Worm (Caenorhabditis elegans) whole organism, L3 larva: ENCODE measurements around the gene damt-1.

Experiments
- ama-1 ChIP-seq: fragments of 150-350 bp; optimal IDR thresholded peaks from 2 replicates; lab custom pipeline; 2018
- ceh-16 ChIP-seq: sonication (generic microtip); optimal IDR thresholded peaks from 2 replicates; lab custom pipeline; 2017; ENCODE audit warnings: missing biosample characterization, missing genetic modification characterization
- ceh-28 ChIP-seq: fragments of 150-350 bp; optimal IDR thresholded peaks from 2 replicates; lab custom pipeline; 2014; ENCODE audit warnings: missing biosample characterization, missing genetic modification reagents, missing genetic modification characterization
- ceh-9 ChIP-seq: sonication (generic microtip); optimal IDR thresholded peaks from 2 replicates; lab custom pipeline; 2018; ENCODE audit warnings: missing biosample characterization, missing genetic modification characterization
- egl-27 ChIP-seq: sonication (generic microtip); optimal IDR thresholded peaks from 4 replicates; lab custom pipeline; 2017; ENCODE audit warnings: missing biosample characterization, missing genetic modification reagents, missing genetic modification characterization
- egl-5 ChIP-seq: fragments of 150-350 bp; optimal IDR thresholded peaks from 2 replicates; lab custom pipeline; 2017; ENCODE audit warnings: missing biosample characterization, missing genetic modification reagents, missing genetic modification characterization, inconsistent platforms
- elt-1 ChIP-seq: fragments of 150-350 bp; optimal IDR thresholded peaks from 2 replicates; lab custom pipeline; 2014; ENCODE audit warnings: missing biosample characterization, missing genetic modification characterization
- elt-2 ChIP-seq: sonication (generic microtip); optimal IDR thresholded peaks from 2 replicates; lab custom pipeline; 2016; ENCODE audit warnings: missing genetic modification reagents, mild to moderate bottlenecking, missing genetic modification characterization, missing compliant biosample characterization
- elt-3 ChIP-seq, 3 experiments: fragments of 150-350 bp in 1 of 3; sonication (generic microtip) in 2 of 3; optimal IDR thresholded peaks; 2 replicates in 2 of 3; 4 replicates in 1 of 3; lab custom pipeline; 2014 to 2017; ENCODE audit warnings: missing biosample characterization in 3 of 3, missing genetic modification characterization in 3 of 3
- fkh-10 ChIP-seq: sonication (generic microtip); optimal IDR thresholded peaks from 2 replicates; lab custom pipeline; 2017; ENCODE audit warnings: missing biosample characterization, missing genetic modification reagents, missing genetic modification characterization
- fkh-2 ChIP-seq: fragments of 150-350 bp; optimal IDR thresholded peaks from 2 replicates; lab custom pipeline; 2014; ENCODE audit warnings: missing biosample characterization, missing genetic modification reagents, missing genetic modification characterization
- hmg-11 ChIP-seq: sonication (generic microtip); optimal IDR thresholded peaks from 2 replicates; lab custom pipeline; 2016; ENCODE audit warnings: missing genetic modification characterization, missing compliant biosample characterization
- jun-1 ChIP-seq: fragments of 150-350 bp; optimal IDR thresholded peaks from 2 replicates; lab custom pipeline; 2014; ENCODE audit warnings: missing biosample characterization, missing genetic modification reagents, missing genetic modification characterization
- mdl-1 ChIP-seq: fragments of 150-350 bp; optimal IDR thresholded peaks from 2 replicates; lab custom pipeline; 2014; ENCODE audit warnings: missing biosample characterization, missing genetic modification characterization
- mml-1 ChIP-seq: fragments of 150-350 bp; sonication (generic microtip); optimal IDR thresholded peaks from 3 replicates; lab custom pipeline; 2014; ENCODE audit warnings: missing biosample characterization, missing genetic modification characterization
- nhr-237 ChIP-seq: fragments of 150-350 bp; optimal IDR thresholded peaks from 2 replicates; lab custom pipeline; 2014; ENCODE audit warnings: missing biosample characterization, missing genetic modification characterization
- nhr-28 ChIP-seq: fragments of 150-350 bp; optimal IDR thresholded peaks from 2 replicates; lab custom pipeline; 2014; ENCODE audit warnings: missing biosample characterization, missing genetic modification characterization
- nhr-43 ChIP-seq: sonication (generic microtip); optimal IDR thresholded peaks from 2 replicates; lab custom pipeline; 2016; ENCODE audit warnings: mild to moderate bottlenecking, missing genetic modification characterization, missing compliant biosample characterization; ENCODE audit not compliant: poor library complexity, severe bottlenecking
- nhr-76 ChIP-seq: fragments of 150-350 bp; sonication (generic microtip); optimal IDR thresholded peaks from 5 replicates; lab custom pipeline; 2014; ENCODE audit warnings: missing biosample characterization, missing genetic modification characterization
- nhr-77 ChIP-seq: fragments of 150-350 bp; optimal IDR thresholded peaks from 2 replicates; lab custom pipeline; 2014; ENCODE audit warnings: missing biosample characterization, missing genetic modification characterization
- pha-4 ChIP-seq: fragments of 150-350 bp; optimal IDR thresholded peaks from 2 replicates; lab custom pipeline; 2014; ENCODE audit warnings: missing biosample characterization, missing genetic modification reagents, missing genetic modification characterization
- pqm-1 ChIP-seq: fragments of 150-350 bp; optimal IDR thresholded peaks from 2 replicates; lab custom pipeline; 2017; ENCODE audit warnings: missing biosample characterization, missing genetic modification characterization, inconsistent platforms
- sea-2 ChIP-seq: fragments of 150-350 bp; sonication (generic microtip); optimal IDR thresholded peaks from 4 replicates; lab custom pipeline; 2014; ENCODE audit warnings: missing biosample characterization, missing genetic modification reagents, missing genetic modification characterization
- skn-1 ChIP-seq: fragments of 150-350 bp; optimal IDR thresholded peaks from 2 replicates; lab custom pipeline; 2014; ENCODE audit warnings: missing biosample characterization, missing genetic modification characterization
- snpc-4 ChIP-seq: fragments of 150-350 bp; optimal IDR thresholded peaks from 2 replicates; lab custom pipeline; 2014; ENCODE audit warnings: missing biosample characterization, missing genetic modification characterization
- tbx-2 ChIP-seq: sonication (generic microtip); optimal IDR thresholded peaks from 2 replicates; lab custom pipeline; 2016; ENCODE audit warnings: mild to moderate bottlenecking, missing genetic modification characterization, missing compliant biosample characterization
- unc-62 ChIP-seq: fragments of 150-350 bp; sonication (generic microtip); optimal IDR thresholded peaks from 4 replicates; lab custom pipeline; 2014; ENCODE audit warnings: missing biosample characterization, missing genetic modification reagents, missing genetic modification characterization
- zag-1 ChIP-seq: fragments of 150-350 bp; optimal IDR thresholded peaks from 2 replicates; lab custom pipeline; 2014; ENCODE audit warnings: missing biosample characterization, missing genetic modification characterization
- ztf-11 ChIP-seq: fragments of 150-350 bp; optimal IDR thresholded peaks from 2 replicates; lab custom pipeline; 2014; ENCODE audit warnings: missing biosample characterization, missing genetic modification characterization
- ztf-4 ChIP-seq: fragments of 150-350 bp; optimal IDR thresholded peaks from 2 replicates; lab custom pipeline; 2014; ENCODE audit warnings: missing biosample characterization, missing genetic modification characterization

Gene damt-1

DNA sequence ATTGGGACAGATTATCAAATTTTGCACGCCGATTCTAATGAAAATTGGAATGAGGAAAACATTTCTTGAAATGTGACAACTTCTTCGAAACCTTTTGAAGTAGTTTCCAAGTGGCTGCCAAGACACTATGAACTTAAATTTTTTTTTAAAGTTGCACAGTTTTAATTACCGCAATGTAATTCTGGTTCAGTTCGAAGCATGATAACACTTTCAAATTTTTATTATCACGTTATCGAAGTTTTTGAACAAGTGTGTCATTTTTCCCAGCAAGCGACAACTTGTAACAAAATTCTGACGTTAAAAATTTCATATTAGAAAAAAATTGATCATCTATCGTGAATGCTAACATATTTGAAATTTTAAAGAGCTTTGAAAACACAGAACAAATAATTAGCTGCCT is 22.8 kb downstream of the damt-1 start:
- TF ChIP-seq snpc-4 (tag; lab: Kevin White, UChicago) (no peak), elt-2 (tag; lab: Kevin White, UChicago) (peak; percentile 73), fkh-2 (tag; lab: Kevin White, UChicago) (no peak), fkh-10 (no peak), ztf-4 (no peak), egl-5 (tag; lab: Kevin White, UChicago) (no peak)

DNA sequence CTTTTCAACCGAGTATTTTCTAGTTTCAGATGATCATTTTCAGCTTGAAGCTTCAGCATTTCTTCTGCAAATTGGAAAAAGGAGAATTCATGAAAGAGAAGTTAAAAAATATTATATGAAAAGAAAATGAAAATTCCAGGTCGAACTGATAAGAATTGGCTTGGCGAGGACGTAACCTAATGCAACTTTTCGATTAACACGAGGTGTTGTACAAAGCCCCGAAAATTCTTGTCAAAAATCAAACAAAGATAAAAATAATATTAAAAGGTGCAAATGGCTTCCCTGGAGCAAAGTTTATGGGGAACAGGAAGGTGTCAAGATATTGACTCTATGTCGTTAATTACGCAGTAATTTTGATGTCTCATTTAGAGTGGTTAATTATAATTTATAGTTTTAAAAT is 24.4 kb downstream of the damt-1 start:
- TF ChIP-seq elt-2 (tag; lab: Kevin White, UChicago) (peak; percentile 95), pqm-1 (tag; lab: Kevin White, UChicago) (peak; percentile 16), ama-1 (lab: Kevin White, UChicago) (no peak), zag-1 (no peak)

DNA sequence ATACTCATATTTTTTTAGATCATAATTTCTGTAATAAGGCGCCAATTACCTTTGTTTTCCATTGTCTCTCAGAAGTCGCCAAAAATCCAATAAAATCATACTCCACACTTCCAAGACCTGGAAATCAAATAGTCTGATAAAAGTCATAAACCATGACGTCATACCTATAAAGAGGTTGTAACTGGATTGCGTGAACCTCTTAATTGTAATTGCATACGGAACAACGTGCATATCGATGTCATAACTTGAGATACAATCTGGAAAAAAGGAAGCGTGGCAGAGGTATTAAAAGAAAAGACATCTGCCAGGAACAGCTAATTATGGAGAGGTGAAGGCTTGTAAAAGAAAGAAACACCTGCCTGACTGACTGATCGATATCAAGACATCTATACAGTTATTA is 25.1 kb downstream of the damt-1 start, which contains the start of gene F10C1.9:
Gene F10C1.9 (minus strand): TSS at position 197 of the 400 bp plus-strand sequence.
- TF ChIP-seq ceh-9: no peak
- no peak for TF ChIP-seq ztf-11 (tag; lab: Kevin White, UChicago)
- TF ChIP-seq elt-2 (tag; lab: Kevin White, UChicago): peak; percentile 69

DNA sequence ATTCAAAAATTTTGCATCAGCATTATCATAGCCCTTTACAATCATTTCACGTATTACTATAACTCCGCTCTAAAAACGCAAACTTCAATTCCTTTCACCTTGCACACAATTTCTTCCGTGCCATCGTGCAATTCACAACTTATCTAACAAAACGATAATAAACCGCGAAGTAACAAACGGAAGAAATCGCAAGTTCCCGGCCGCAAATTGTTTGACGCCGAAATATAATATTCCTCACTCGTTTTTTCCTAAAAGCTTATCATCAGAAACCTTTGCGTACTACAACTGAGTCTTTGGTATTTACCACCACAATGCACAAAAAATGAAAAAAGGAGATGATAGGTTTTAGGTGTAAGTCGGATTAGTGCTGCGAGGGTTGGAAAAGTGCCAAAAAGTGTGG is 27.4 kb downstream of the damt-1 start:
- TF ChIP-seq elt-2 (tag; lab: Kevin White, UChicago): peak; percentile 94
- no peak for TF ChIP-seq mdl-1 (tag; lab: Kevin White, UChicago)

DNA sequence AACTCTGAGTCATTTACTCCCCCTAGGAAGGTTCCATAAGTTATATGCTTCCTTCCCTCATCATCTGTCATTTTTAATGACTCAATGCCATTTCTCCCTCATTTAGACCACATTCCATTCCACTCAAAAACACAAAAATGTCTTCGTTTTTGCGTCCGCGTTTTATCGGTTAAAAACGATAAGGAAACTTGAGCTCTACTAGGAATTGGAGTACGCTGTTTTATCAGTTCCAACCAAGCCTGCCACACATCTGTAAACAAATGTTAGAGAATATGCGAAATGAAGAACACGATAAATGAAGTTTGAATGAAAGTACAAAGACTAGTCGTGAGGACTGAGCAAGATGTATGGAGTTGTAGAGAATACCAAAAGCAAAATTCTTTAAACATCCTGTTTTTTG is 28.4 kb downstream of the damt-1 start:
- TF ChIP-seq tbx-2 (tag; lab: Kevin White, UChicago) (no peak), ama-1 (lab: Kevin White, UChicago) (no peak), jun-1 (peak; percentile 76), nhr-77 (no peak), fkh-2 (tag; lab: Kevin White, UChicago) (no peak), nhr-28 (tag; lab: Kevin White, UChicago) (no peak), elt-2 (tag; lab: Kevin White, UChicago) (peak; percentile 100), skn-1 (tag; lab: Kevin White, UChicago) (peak; percentile 1), egl-27 (tag; lab: Kevin White, UChicago) (no peak), nhr-43 (tag; lab: Kevin White, UChicago) (no peak), egl-5 (tag; lab: Kevin White, UChicago) (no peak), unc-62 (GFP tag; lab: Kevin White, UChicago) (no peak), nhr-237 (tag; lab: Kevin White, UChicago) (no peak), ztf-4 (no peak), sea-2 (GFP tag; lab: Kevin White, UChicago) (no peak), pha-4 (peak; percentile 39), pqm-1 (tag; lab: Kevin White, UChicago) (peak; percentile 97), elt-1 (tag; lab: Kevin White, UChicago) (no peak), ceh-16 (tag; lab: Kevin White, UChicago) (no peak), nhr-76 (tag; lab: Kevin White, UChicago) (no peak), ceh-28 (tag; lab: Kevin White, UChicago) (no peak), mml-1 (tag; lab: Kevin White, UChicago) (no peak)

DNA sequence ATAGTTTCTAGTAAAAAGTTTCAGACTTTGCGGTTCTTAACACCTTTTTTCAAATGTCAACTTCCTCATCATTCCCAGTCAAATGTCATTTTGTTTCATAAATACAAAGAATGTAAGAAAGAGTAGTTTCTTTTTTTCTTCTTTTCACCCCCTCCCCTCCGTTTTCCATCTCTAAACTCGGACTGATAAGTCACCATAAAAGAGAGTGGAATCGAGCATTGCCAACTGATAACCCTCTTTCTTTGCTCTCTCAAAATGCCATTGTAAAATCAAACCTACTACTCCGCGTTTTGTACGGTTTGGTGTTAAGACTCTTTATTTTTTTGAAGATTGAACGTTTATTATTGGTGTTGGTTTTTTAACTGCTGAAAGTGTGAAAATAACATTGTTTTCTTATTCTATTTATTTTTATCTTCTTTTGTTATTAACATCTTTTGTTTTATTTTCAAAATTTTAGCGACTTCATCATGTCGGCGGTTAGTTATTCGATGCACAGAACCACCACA is 29.8 kb downstream of the damt-1 start, which contains the start of gene ifb-2:
Gene ifb-2 (plus strand): TSS at position 456 of the 506 bp plus-strand sequence.
- TF ChIP-seq pqm-1 (tag; lab: Kevin White, UChicago): peak; percentile 90
- peak; percentile 96 for TF ChIP-seq elt-2 (tag; lab: Kevin White, UChicago)
- no peak for TF ChIP-seq hmg-11
- no peak for TF ChIP-seq egl-27 (tag; lab: Kevin White, UChicago)
- no peak for TF ChIP-seq elt-3 (tag; optimal IDR thresholded peaks at IDR 0.05; lab: Kevin White, UChicago)

DNA sequence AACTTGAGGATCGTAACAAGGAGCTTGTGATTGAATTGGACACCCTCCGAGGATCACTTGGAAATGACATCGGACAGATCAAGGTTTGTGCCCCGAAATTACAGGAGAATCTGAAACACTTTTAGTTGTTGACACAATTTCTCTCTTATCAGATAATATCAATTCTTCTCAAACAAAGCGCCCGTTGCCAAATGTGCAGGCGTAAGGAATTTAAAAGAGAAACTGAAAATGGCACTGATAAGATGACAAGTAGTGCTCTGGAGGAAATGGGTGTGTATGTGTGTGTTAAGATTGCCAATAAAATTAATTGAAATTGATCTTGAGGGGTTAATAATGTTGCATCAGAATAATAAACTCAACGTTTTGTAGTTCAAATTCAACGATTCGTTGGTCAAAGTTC is 31.4 kb downstream of the damt-1 start:
- TF ChIP-seq ztf-11 (tag; lab: Kevin White, UChicago) (no peak), pqm-1 (tag; lab: Kevin White, UChicago) (peak; percentile 92), pha-4 (peak; percentile 39), elt-2 (tag; lab: Kevin White, UChicago) (peak; percentile 97)
